Worm (Caenorhabditis elegans) whole organism, young adult: ENCODE results near the gene F53G2.13.
A peak's percentile ranks its signal among the peaks of the same experiment; 100 is the strongest.

Experiments
- B0019.2 ChIP-seq: fragments of 200-800 bp; sonication (Bioruptor generic); conservative IDR thresholded peaks from 2 replicates; pipeline ENCODE4 v1.3.6; 2022; ENCODE audit warnings: missing genetic modification reagents, missing genetic modification characterization, missing compliant biosample characterization
- B0261.1 ChIP-seq: sonication (generic microtip); optimal IDR thresholded peaks from 2 replicates; lab custom pipeline; 2016; ENCODE audit warnings: mild to moderate bottlenecking, missing genetic modification characterization, moderate library complexity, missing compliant biosample characterization
- C17E4.6 ChIP-seq: fragments of 200-800 bp; sonication (Bioruptor generic); IDR thresholded peaks from 2 replicates; pipeline ENCODE4 v1.3.6; 2022; ENCODE audit warnings: missing genetic modification reagents, missing genetic modification characterization, missing compliant biosample characterization
- F10E7.11 ChIP-seq: sonication (generic microtip); optimal IDR thresholded peaks from 2 replicates; lab custom pipeline; 2017; ENCODE audit warnings: mild to moderate bottlenecking, missing genetic modification characterization, moderate library complexity, missing compliant biosample characterization
- F49E8.2 ChIP-seq: sonication (generic microtip); optimal IDR thresholded peaks from 3 replicates; lab custom pipeline; 2017; ENCODE audit warnings: missing genetic modification characterization, mild to moderate bottlenecking, missing compliant biosample characterization, antibody characterized with exemption, moderate library complexity; ENCODE audit not compliant: insufficient read depth
- F52B5.7 ChIP-seq: sonication (generic microtip); optimal IDR thresholded peaks from 2 replicates; lab custom pipeline; 2016; ENCODE audit warnings: mild to moderate bottlenecking, missing genetic modification characterization, missing compliant biosample characterization
- F55B11.4 ChIP-seq: sonication (generic microtip); optimal IDR thresholded peaks from 2 replicates; lab custom pipeline; 2016; ENCODE audit warnings: missing compliant biosample characterization, missing genetic modification characterization, borderline replicate concordance; ENCODE audit not compliant: insufficient read depth
- K12H6.12 ChIP-seq: fragments of 200-800 bp; sonication (Bioruptor generic); optimal IDR thresholded peaks from 2 replicates; lab custom pipeline; 2018; ENCODE audit warnings: mild to moderate bottlenecking, missing genetic modification characterization, missing compliant biosample characterization
- Y53F4B.3 ChIP-seq: fragments of 200-800 bp; sonication (Bioruptor generic); IDR thresholded peaks from 2 replicates; pipeline ENCODE4 v1.3.6; 2022; ENCODE audit warnings: missing genetic modification reagents, missing genetic modification characterization, missing compliant biosample characterization
- Y53G8AR.9 ChIP-seq: fragments of 200-800 bp; sonication (Bioruptor generic); conservative IDR thresholded peaks from 2 replicates; pipeline ENCODE4 v1.3.6; 2022; ENCODE audit warnings: missing genetic modification reagents, missing genetic modification characterization, missing compliant biosample characterization
- Y95B8A.8 ChIP-seq: fragments of 200-800 bp; sonication (Bioruptor generic); IDR thresholded peaks from 2 replicates; pipeline ENCODE4 v1.3.6; 2022; ENCODE audit warnings: missing genetic modification reagents, missing genetic modification characterization, missing compliant biosample characterization
- ZK185.1 ChIP-seq: sonication (generic microtip); optimal IDR thresholded peaks from 2 replicates; lab custom pipeline; 2016; ENCODE audit warnings: mild to moderate bottlenecking, missing genetic modification characterization, missing compliant biosample characterization; ENCODE audit not compliant: poor library complexity, severe bottlenecking
- akir-1 ChIP-seq: fragments of 200-800 bp; sonication (Bioruptor generic); optimal IDR thresholded peaks from 2 replicates; lab custom pipeline; 2018; ENCODE audit warnings: mild to moderate bottlenecking, missing genetic modification characterization, moderate library complexity, missing compliant biosample characterization
- ama-1 ChIP-seq, 3 experiments: fragments of 150-350 bp in 1 of 3; sonication (generic microtip) in 2 of 3; optimal IDR thresholded peaks; 2 replicates each; lab custom pipeline; 2014 to 2018; ENCODE audit warnings: missing biosample characterization in 2 of 3, missing genetic modification characterization in 2 of 3, missing genetic modification reagents in 2 of 3
- atf-7 ChIP-seq: sonication (generic microtip); optimal IDR thresholded peaks from 2 replicates; lab custom pipeline; 2017; ENCODE audit warnings: mild to moderate bottlenecking, missing genetic modification characterization, missing compliant biosample characterization
- athp-1 ChIP-seq: sonication (generic microtip); optimal IDR thresholded peaks from 2 replicates; lab custom pipeline; 2017; ENCODE audit warnings: mild to moderate bottlenecking, missing genetic modification characterization, missing compliant biosample characterization
- attf-5 ChIP-seq: fragments of 200-800 bp; sonication (Bioruptor generic); optimal IDR thresholded peaks from 2 replicates; lab custom pipeline; 2018; ENCODE audit warnings: mild to moderate bottlenecking, missing genetic modification characterization, missing compliant biosample characterization
- cebp-2 ChIP-seq: fragments of 200-800 bp; sonication (Bioruptor generic); IDR thresholded peaks from 2 replicates; pipeline ENCODE4 v1.3.6; 2022; ENCODE audit warnings: missing genetic modification characterization, missing compliant biosample characterization
- ceh-58 ChIP-seq: fragments of 200-800 bp; sonication (Bioruptor generic); IDR thresholded peaks from 2 replicates; pipeline ENCODE4 v1.3.6; 2022; ENCODE audit warnings: missing genetic modification characterization, missing compliant biosample characterization
- die-1 ChIP-seq: sonication (generic microtip); optimal IDR thresholded peaks from 2 replicates; lab custom pipeline; 2016; ENCODE audit warnings: missing genotype, mild to moderate bottlenecking, missing genetic modification characterization, missing compliant biosample characterization
- dpff-1 ChIP-seq: sonication (generic microtip); optimal IDR thresholded peaks from 2 replicates; lab custom pipeline; 2017; ENCODE audit warnings: mild to moderate bottlenecking, missing genetic modification characterization, missing compliant biosample characterization
- efl-1 ChIP-seq: fragments of 150-350 bp; optimal IDR thresholded peaks from 2 replicates; lab custom pipeline; 2014; ENCODE audit warnings: missing biosample characterization, missing genetic modification reagents, missing genetic modification characterization
- egrh-3 ChIP-seq: fragments of 200-800 bp; sonication (Bioruptor generic); IDR thresholded peaks from 2 replicates; pipeline ENCODE4 v1.3.6; 2022; ENCODE audit warnings: missing genetic modification reagents, missing genetic modification characterization, missing compliant biosample characterization
- ekl-4 ChIP-seq: fragments of 200-800 bp; sonication (Bioruptor generic); IDR thresholded peaks from 2 replicates; pipeline ENCODE4 v1.3.6; 2022; ENCODE audit warnings: missing genetic modification reagents, missing genetic modification characterization, missing compliant biosample characterization
- ets-4 ChIP-seq: fragments of 200-800 bp; sonication (Bioruptor generic); optimal IDR thresholded peaks from 2 replicates; lab custom pipeline; 2018; ENCODE audit warnings: mild to moderate bottlenecking, missing genetic modification characterization, missing compliant biosample characterization
- hmg-1.2 ChIP-seq: fragments of 200-800 bp; sonication (Bioruptor generic); IDR thresholded peaks from 2 replicates; pipeline ENCODE4 v1.3.6; 2022; ENCODE audit warnings: missing genetic modification reagents, missing genetic modification characterization, missing compliant biosample characterization
- hmg-20 ChIP-seq: fragments of 200-800 bp; sonication (Bioruptor generic); IDR thresholded peaks from 2 replicates; pipeline ENCODE4 v1.3.6; 2022; ENCODE audit warnings: missing genetic modification reagents, missing genetic modification characterization, missing compliant biosample characterization
- hrde-1 ChIP-seq: sonication (generic microtip); optimal IDR thresholded peaks from 2 replicates; lab custom pipeline; 2016; ENCODE audit warnings: missing genetic modification characterization, mild to moderate bottlenecking, missing compliant biosample characterization, moderate library complexity, missing genotype, missing genetic modification reagents, borderline replicate concordance
- lin-40 ChIP-seq: sonication (generic microtip); optimal IDR thresholded peaks from 2 replicates; lab custom pipeline; 2016; ENCODE audit warnings: missing genetic modification characterization, mild to moderate bottlenecking, missing compliant biosample characterization, missing genotype, missing genetic modification reagents
- madf-10 ChIP-seq: sonication (generic microtip); optimal IDR thresholded peaks from 2 replicates; lab custom pipeline; 2016; ENCODE audit warnings: mild to moderate bottlenecking, missing genetic modification characterization, missing compliant biosample characterization
- madf-3 ChIP-seq: fragments of 200-800 bp; sonication (Bioruptor generic); IDR thresholded peaks from 2 replicates; pipeline ENCODE4 v1.3.6; 2022; ENCODE audit warnings: missing genetic modification reagents, missing genetic modification characterization, missing compliant biosample characterization
- mcd-1 ChIP-seq: fragments of 200-800 bp; sonication (Bioruptor generic); IDR thresholded peaks from 2 replicates; pipeline ENCODE4 v1.3.6; 2022; ENCODE audit warnings: missing genetic modification reagents, missing genetic modification characterization, missing compliant biosample characterization
- nhr-179 ChIP-seq: sonication (generic microtip); optimal IDR thresholded peaks from 2 replicates; lab custom pipeline; 2016; ENCODE audit warnings: mild to moderate bottlenecking, missing genetic modification characterization, missing compliant biosample characterization
- nhr-90 ChIP-seq: sonication (generic microtip); optimal IDR thresholded peaks from 2 replicates; lab custom pipeline; 2016; ENCODE audit warnings: missing genotype, mild to moderate bottlenecking, missing genetic modification characterization, missing compliant biosample characterization
- pbrm-1 ChIP-seq: fragments of 200-800 bp; sonication (Bioruptor generic); IDR thresholded peaks from 2 replicates; pipeline ENCODE4 v1.3.6; 2022; ENCODE audit warnings: missing genetic modification reagents, missing genetic modification characterization, missing compliant biosample characterization
- pha-4 ChIP-seq: fragments of 150-350 bp; sonication (generic microtip); optimal IDR thresholded peaks from 2 replicates; lab custom pipeline; 2014; ENCODE audit warnings: missing biosample characterization, missing genetic modification reagents, missing genetic modification characterization
- rcor-1 ChIP-seq: fragments of 200-800 bp; sonication (Bioruptor generic); IDR thresholded peaks from 2 replicates; pipeline ENCODE4 v1.3.6; 2022; ENCODE audit warnings: missing genetic modification reagents, missing genetic modification characterization, missing compliant biosample characterization
- rec-8 ChIP-seq, 2 experiments: sonication (generic microtip); optimal IDR thresholded peaks; 2 replicates each; lab custom pipeline; 2016; ENCODE audit warnings: mild to moderate bottlenecking in 2 of 2, missing genetic modification characterization in 2 of 2, missing genetic modification reagents in 2 of 2, missing genotype in 2 of 2, missing biosample characterization in 1 of 2, missing compliant biosample characterization in 1 of 2, moderate library complexity in 1 of 2
- snpc-1.3 ChIP-seq: sonication (generic microtip); optimal IDR thresholded peaks from 2 replicates; lab custom pipeline; 2017; ENCODE audit warnings: missing genetic modification characterization, mild to moderate bottlenecking, missing compliant biosample characterization, antibody characterized with exemption, moderate library complexity, missing genotype, missing genetic modification reagents; ENCODE audit not compliant: insufficient read depth
- snpc-4 ChIP-seq, 5 experiments: fragments of 150-350 bp in 1 of 5; sonication (generic microtip) in 4 of 5; optimal IDR thresholded peaks; 2 replicates each; lab custom pipeline; 2014 to 2018; ENCODE audit warnings: missing genetic modification characterization in 5 of 5, missing biosample characterization in 3 of 5, antibody characterized with exemption in 2 of 5, mild to moderate bottlenecking in 2 of 5, missing compliant biosample characterization in 2 of 5, missing genotype in 2 of 5, moderate library complexity in 2 of 5, missing genetic modification reagents in 1 of 5
- tlf-1 ChIP-seq: fragments of 200-800 bp; sonication (Bioruptor generic); optimal IDR thresholded peaks from 2 replicates; lab custom pipeline; 2018; ENCODE audit warnings: mild to moderate bottlenecking, missing genetic modification characterization, missing compliant biosample characterization
- xnd-1 ChIP-seq: sonication (generic microtip); optimal IDR thresholded peaks from 2 replicates; lab custom pipeline; 2016; ENCODE audit warnings: missing genotype, missing genetic modification reagents, missing genetic modification characterization, missing compliant biosample characterization
- zfh-2 ChIP-seq: fragments of 200-800 bp; sonication (Bioruptor generic); conservative IDR thresholded peaks from 2 replicates; pipeline ENCODE4 v1.3.6; 2022; ENCODE audit warnings: missing genetic modification reagents, missing genetic modification characterization, missing compliant biosample characterization
- ztf-18 ChIP-seq: sonication (generic microtip); optimal IDR thresholded peaks from 2 replicates; lab custom pipeline; 2016; ENCODE audit warnings: missing genotype, mild to moderate bottlenecking, missing genetic modification characterization, missing compliant biosample characterization
- ztf-3 ChIP-seq: fragments of 200-800 bp; sonication (Bioruptor generic); optimal IDR thresholded peaks from 2 replicates; lab custom pipeline; 2018; ENCODE audit warnings: mild to moderate bottlenecking, missing genetic modification characterization, missing compliant biosample characterization
- ztf-6 ChIP-seq: fragments of 200-800 bp; sonication (Bioruptor generic); IDR thresholded peaks from 2 replicates; pipeline ENCODE4 v1.3.6; 2022; ENCODE audit warnings: missing genetic modification reagents, missing genetic modification characterization, missing compliant biosample characterization

Gene F53G2.13

ce11 chrII:2450990-2451389 lies 32.6 kb upstream of the F53G2.13 start:
- TF ChIP-seq K12H6.12 (tag; lab: Kevin White, UChicago), result peak; percentile 26
- no peak for TF ChIP-seq ztf-3 (GFP tag; lab: Kevin White, UChicago)
- peak; percentile 20 for TF ChIP-seq B0261.1 (tag; lab: Kevin White, UChicago)
- TF ChIP-seq hmg-1.2 (GFP tag; lab: Robert Waterston, UW), result peak; percentile 68
- no peak for TF ChIP-seq pha-4 (tag; lab: Kevin White, UChicago)
- TF ChIP-seq ztf-6, result peak; percentile 84; the same call in 1 of the 2 replicates
- TF ChIP-seq zfh-2 (GFP tag; lab: Robert Waterston, UW), result peak; percentile 71; the same call in 1 of the 2 replicates
- TF ChIP-seq attf-5, result peak; percentile 51
- TF ChIP-seq athp-1 (tag; lab: Kevin White, UChicago), result peak; percentile 84
- peak; percentile 24 for TF ChIP-seq madf-10 (tag; lab: Kevin White, UChicago)
- no peak for TF ChIP-seq nhr-179 (tag; lab: Kevin White, UChicago)
- peak in 1 of 2 experiments; percentile 38 for TF ChIP-seq rec-8 (tag; optimal IDR thresholded peaks at IDR 0.05; lab: Kevin White, UChicago)
- TF ChIP-seq F55B11.4 (tag; lab: Kevin White, UChicago), result no peak
- TF ChIP-seq madf-3 (GFP tag; lab: Robert Waterston, UW), result peak; percentile 87
- TF ChIP-seq tlf-1, result peak; percentile 74
- no peak for TF ChIP-seq ztf-18 (tag; lab: Kevin White, UChicago)
- peak; percentile 98 for TF ChIP-seq xnd-1 (tag; lab: Kevin White, UChicago)
- TF ChIP-seq atf-7 (tag; lab: Kevin White, UChicago), result no peak
- no peak for TF ChIP-seq die-1 (tag; lab: Kevin White, UChicago)
- no peak for TF ChIP-seq ets-4 (GFP tag; lab: Kevin White, UChicago)
- TF ChIP-seq pbrm-1 (GFP tag; lab: Robert Waterston, UW), result peak; percentile 84
- peak; percentile 88 for TF ChIP-seq mcd-1 (GFP tag; lab: Robert Waterston, UW)
- TF ChIP-seq akir-1 (GFP tag; lab: Kevin White, UChicago), result no peak
- TF ChIP-seq C17E4.6 (GFP tag; lab: Robert Waterston, UW), result peak; percentile 87
- TF ChIP-seq ekl-4 (GFP tag; lab: Robert Waterston, UW), result peak; percentile 84
- no peak for TF ChIP-seq ceh-58
- peak; percentile 15 for TF ChIP-seq F52B5.7
- TF ChIP-seq ama-1 (optimal IDR thresholded peaks at IDR 0.05; lab: Kevin White, UChicago), result no peak
- TF ChIP-seq ama-1 (GFP tag; optimal IDR thresholded peaks at IDR 0.05; lab: Kevin White, UChicago), result no peak
- no peak for TF ChIP-seq lin-40
- TF ChIP-seq rcor-1 (GFP tag; lab: Robert Waterston, UW), result peak; percentile 80
- TF ChIP-seq snpc-4 (GFP tag; optimal IDR thresholded peaks at IDR 0.05; lab: Kevin White, UChicago), result no peak
- peak in 2 of 4 experiments; percentile 2 to 36 for TF ChIP-seq snpc-4 (tag; optimal IDR thresholded peaks at IDR 0.05; lab: Kevin White, UChicago)
- TF ChIP-seq snpc-1.3, result peak; percentile 34
- no peak for TF ChIP-seq nhr-90 (tag; lab: Kevin White, UChicago)
- peak; percentile 92 for TF ChIP-seq B0019.2
- TF ChIP-seq hmg-20 (GFP tag; lab: Robert Waterston, UW), result peak; percentile 73; the same call in 1 of the 2 replicates
- no peak for TF ChIP-seq Y53F4B.3 (GFP tag; lab: Robert Waterston, UW)
- no peak for TF ChIP-seq F10E7.11 (tag; lab: Kevin White, UChicago)
- no peak for TF ChIP-seq ZK185.1 (tag; lab: Kevin White, UChicago)
- peak; percentile 91 for TF ChIP-seq Y53G8AR.9
- peak; percentile 37 for TF ChIP-seq F49E8.2 (tag; lab: Kevin White, UChicago)
- TF ChIP-seq efl-1, result peak; percentile 97
- peak; percentile 55 for TF ChIP-seq hrde-1
- peak; percentile 63 for TF ChIP-seq egrh-3 (GFP tag; lab: Robert Waterston, UW)
- TF ChIP-seq dpff-1 (tag; lab: Kevin White, UChicago), result no peak
- no peak for TF ChIP-seq cebp-2 (GFP tag; lab: Robert Waterston, UW)
- peak; percentile 93 for TF ChIP-seq Y95B8A.8
